Worm (Caenorhabditis elegans) whole organism, L2 larva: Measurements from ENCODE around the gene nstp-1.

Experiments
- C34F6.9 ChIP-seq: fragments of 150-350 bp; optimal IDR thresholded peaks from 2 replicates; lab custom pipeline; 2014; ENCODE audit warnings: missing biosample characterization, missing genetic modification characterization
- F13H6.1 ChIP-seq: sonication (generic microtip); optimal IDR thresholded peaks from 2 replicates; lab custom pipeline; 2016; ENCODE audit warnings: missing genetic modification characterization, missing compliant biosample characterization
- R02D3.7 ChIP-seq: fragments of 150-350 bp; optimal IDR thresholded peaks from 2 replicates; lab custom pipeline; 2014; ENCODE audit warnings: missing biosample characterization, missing genetic modification characterization
- Y55F3AM.14 ChIP-seq: fragments of 200-800 bp; sonication (Bioruptor generic); optimal IDR thresholded peaks from 2 replicates; lab custom pipeline; 2018; ENCODE audit warnings: mild to moderate bottlenecking, missing genetic modification characterization, missing compliant biosample characterization
- ZK546.5 ChIP-seq: sonication (generic microtip); optimal IDR thresholded peaks from 2 replicates; lab custom pipeline; 2017; ENCODE audit warnings: missing biosample characterization, missing genetic modification characterization
- aly-2 ChIP-seq: fragments of 150-350 bp; optimal IDR thresholded peaks from 2 replicates; lab custom pipeline; 2014; ENCODE audit warnings: missing biosample characterization, missing genetic modification characterization
- ama-1 ChIP-seq: fragments of 150-350 bp; optimal IDR thresholded peaks from 2 replicates; lab custom pipeline; 2018; ENCODE audit warnings: inconsistent platforms
- blmp-1 ChIP-seq: sonication (generic microtip); optimal IDR thresholded peaks from 2 replicates; lab custom pipeline; 2017; ENCODE audit warnings: missing genetic modification characterization, mild to moderate bottlenecking, missing compliant biosample characterization, antibody characterized with exemption, moderate library complexity; ENCODE audit not compliant: insufficient read depth
- ceh-16 ChIP-seq: fragments of 150-350 bp; optimal IDR thresholded peaks from 2 replicates; lab custom pipeline; 2014; ENCODE audit warnings: missing biosample characterization, missing genetic modification characterization
- ceh-82 ChIP-seq: fragments of 150-350 bp; optimal IDR thresholded peaks from 2 replicates; lab custom pipeline; 2014; ENCODE audit warnings: missing biosample characterization, missing genetic modification characterization
- crh-2 ChIP-seq: sonication (generic microtip); optimal IDR thresholded peaks from 2 replicates; lab custom pipeline; 2017; ENCODE audit warnings: missing biosample characterization, missing genetic modification characterization
- dmd-4 ChIP-seq: sonication (generic microtip); optimal IDR thresholded peaks from 2 replicates; lab custom pipeline; 2017; ENCODE audit warnings: missing biosample characterization, missing genetic modification characterization
- fos-1 ChIP-seq: fragments of 150-350 bp; optimal IDR thresholded peaks from 2 replicates; lab custom pipeline; 2014; ENCODE audit warnings: missing biosample characterization, missing genetic modification characterization
- gmeb-1 ChIP-seq: fragments of 150-350 bp; optimal IDR thresholded peaks from 2 replicates; lab custom pipeline; 2014; ENCODE audit warnings: missing biosample characterization, missing genetic modification characterization
- lin-13 ChIP-seq: fragments of 150-350 bp; optimal IDR thresholded peaks from 2 replicates; lab custom pipeline; 2014; ENCODE audit warnings: missing biosample characterization, missing genetic modification reagents, missing genetic modification characterization
- lin-39 ChIP-seq: fragments of 150-350 bp; optimal IDR thresholded peaks from 2 replicates; lab custom pipeline; 2014; ENCODE audit warnings: missing biosample characterization, missing genetic modification reagents, missing genetic modification characterization
- lsy-2 ChIP-seq, 2 experiments: fragments of 150-350 bp in 1 of 2; sonication (generic microtip) in 1 of 2; optimal IDR thresholded peaks; 2 replicates each; lab custom pipeline; 2014 to 2017; ENCODE audit warnings: missing biosample characterization in 2 of 2, missing genetic modification characterization in 2 of 2
- mab-5 ChIP-seq: fragments of 150-350 bp; optimal IDR thresholded peaks from 2 replicates; lab custom pipeline; 2014; ENCODE audit warnings: missing biosample characterization, missing genetic modification characterization
- mbf-1 ChIP-seq: sonication (generic microtip); optimal IDR thresholded peaks from 2 replicates; lab custom pipeline; 2017; ENCODE audit warnings: missing biosample characterization, missing genetic modification characterization
- mdl-1 ChIP-seq, 2 experiments: fragments of 150-350 bp in 1 of 2; sonication (generic microtip) in 1 of 2; optimal IDR thresholded peaks; 2 replicates each; lab custom pipeline; 2017; ENCODE audit warnings: missing biosample characterization in 2 of 2, missing genetic modification characterization in 2 of 2
- nhr-10 ChIP-seq: sonication (generic microtip); optimal IDR thresholded peaks from 2 replicates; lab custom pipeline; 2017; ENCODE audit warnings: missing biosample characterization, missing genetic modification characterization
- nhr-11 ChIP-seq: fragments of 150-350 bp; optimal IDR thresholded peaks from 2 replicates; lab custom pipeline; 2014; ENCODE audit warnings: missing biosample characterization, missing genetic modification characterization
- nhr-12 ChIP-seq: fragments of 150-350 bp; optimal IDR thresholded peaks from 2 replicates; lab custom pipeline; 2014; ENCODE audit warnings: missing biosample characterization, missing genetic modification characterization
- nhr-129 ChIP-seq: fragments of 150-350 bp; optimal IDR thresholded peaks from 2 replicates; lab custom pipeline; 2014; ENCODE audit warnings: missing biosample characterization, missing genetic modification characterization
- nhr-23 ChIP-seq: fragments of 150-350 bp; optimal IDR thresholded peaks from 2 replicates; lab custom pipeline; 2014; ENCODE audit warnings: missing biosample characterization, missing genetic modification reagents, missing genetic modification characterization
- nhr-25 ChIP-seq: fragments of 150-350 bp; sonication (generic microtip); optimal IDR thresholded peaks from 3 replicates; lab custom pipeline; 2014; ENCODE audit warnings: missing biosample characterization, missing genetic modification characterization
- nhr-6 ChIP-seq: fragments of 150-350 bp; optimal IDR thresholded peaks from 2 replicates; lab custom pipeline; 2014; ENCODE audit warnings: missing biosample characterization, missing genetic modification characterization
- nhr-77 ChIP-seq: fragments of 150-350 bp; optimal IDR thresholded peaks from 2 replicates; lab custom pipeline; 2014; ENCODE audit warnings: missing biosample characterization, missing genetic modification characterization
- peb-1 ChIP-seq: fragments of 150-350 bp; optimal IDR thresholded peaks from 2 replicates; lab custom pipeline; 2014; ENCODE audit warnings: missing biosample characterization, missing genetic modification characterization
- skn-1 ChIP-seq: sonication (generic microtip); optimal IDR thresholded peaks from 2 replicates; lab custom pipeline; 2017; ENCODE audit warnings: missing biosample characterization, missing genetic modification characterization
- sma-3 ChIP-seq: sonication (generic microtip); optimal IDR thresholded peaks from 2 replicates; lab custom pipeline; 2016; ENCODE audit warnings: missing genetic modification reagents, missing genetic modification characterization, missing compliant biosample characterization
- sma-9 ChIP-seq, 2 experiments: fragments of 150-350 bp in 1 of 2; sonication (generic microtip) in 1 of 2; optimal IDR thresholded peaks; 2 replicates each; lab custom pipeline; 2014 to 2016; ENCODE audit warnings: missing genetic modification characterization in 2 of 2, mild to moderate bottlenecking in 1 of 2, missing biosample characterization in 1 of 2, missing compliant biosample characterization in 1 of 2, missing genetic modification reagents in 1 of 2, moderate library complexity in 1 of 2
- snpc-4 ChIP-seq: fragments of 150-350 bp; optimal IDR thresholded peaks from 2 replicates; lab custom pipeline; 2014; ENCODE audit warnings: missing biosample characterization, missing genetic modification characterization
- unc-39 ChIP-seq: fragments of 150-350 bp; optimal IDR thresholded peaks from 2 replicates; lab custom pipeline; 2014; ENCODE audit warnings: missing biosample characterization, missing genetic modification characterization
- unc-62 ChIP-seq: fragments of 150-350 bp; optimal IDR thresholded peaks from 2 replicates; lab custom pipeline; 2014; ENCODE audit warnings: missing biosample characterization, missing genetic modification reagents, missing genetic modification characterization
- ztf-1 ChIP-seq: fragments of 200-800 bp; sonication (Bioruptor generic); conservative IDR thresholded peaks from 2 replicates; pipeline ENCODE4 v1.3.6; 2022; ENCODE audit warnings: missing genetic modification characterization, missing compliant biosample characterization
- ztf-11 ChIP-seq: sonication (generic microtip); optimal IDR thresholded peaks from 2 replicates; lab custom pipeline; 2017; ENCODE audit warnings: missing biosample characterization, missing genetic modification characterization
- ztf-4 ChIP-seq: fragments of 150-350 bp; optimal IDR thresholded peaks from 2 replicates; lab custom pipeline; 2014; ENCODE audit warnings: missing biosample characterization, missing genetic modification characterization

Gene nstp-1

ce11 chrIV:8974543-8975330 is 9.9 kb upstream of the nstp-1 start:
- no peak for TF ChIP-seq Y55F3AM.14 (GFP tag; lab: Kevin White, UChicago)
- peak; percentile 42 for TF ChIP-seq nhr-129 (tag; lab: Kevin White, UChicago)
- TF ChIP-seq F13H6.1 (tag; lab: Kevin White, UChicago), result peak; percentile 34
- TF ChIP-seq ztf-4 (tag; lab: Kevin White, UChicago), result peak; percentile 17
- TF ChIP-seq C34F6.9 (tag; lab: Kevin White, UChicago), result peak; percentile 56
- TF ChIP-seq crh-2 (tag; lab: Kevin White, UChicago), result peak; percentile 10
- TF ChIP-seq sma-9 (GFP tag; optimal IDR thresholded peaks at IDR 0.05; lab: Kevin White, UChicago), result peak; percentile 36
- TF ChIP-seq sma-9 (tag; optimal IDR thresholded peaks at IDR 0.05; lab: Kevin White, UChicago), result no peak
- TF ChIP-seq lin-39 (tag; lab: Kevin White, UChicago), result no peak
- peak in 1 of 2 experiments; percentile 63 for TF ChIP-seq lsy-2 (tag; optimal IDR thresholded peaks at IDR 0.05; lab: Kevin White, UChicago)

DNA sequence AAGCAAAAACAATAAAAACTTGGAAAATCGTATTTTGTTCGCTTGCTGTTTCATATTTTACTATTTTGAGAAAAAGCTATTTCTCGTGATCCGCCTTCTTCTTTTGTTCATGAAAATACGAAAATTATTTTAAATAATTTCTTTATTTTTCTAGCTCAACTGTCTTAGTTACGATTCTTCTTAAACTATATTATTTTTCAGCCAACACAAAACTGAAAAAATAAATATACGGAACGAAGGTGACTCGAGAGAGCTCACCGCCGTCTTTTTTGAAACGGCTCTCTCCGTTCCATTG is 9.4 kb upstream of the nstp-1 start, which contains the start of gene pdzd-8:
TSS of gene pdzd-8 (plus strand) at position 196 of the 295 bp plus-strand sequence.
- TF ChIP-seq blmp-1 (tag; lab: Kevin White, UChicago) (no peak), mdl-1 (tag; optimal IDR thresholded peaks at IDR 0.05; lab: Kevin White, UChicago) (no peak), lin-39 (tag; lab: Kevin White, UChicago) (no peak), nhr-25 (tag; lab: Kevin White, UChicago) (no peak), nhr-6 (tag; lab: Kevin White, UChicago) (no peak), lin-13 (GFP tag; lab: Kevin White, UChicago) (no peak), unc-39 (tag; lab: Kevin White, UChicago) (no peak), ztf-4 (tag; lab: Kevin White, UChicago) (no peak), skn-1 (no peak), ztf-1 (GFP tag; lab: Robert Waterston, UW) (no peak), dmd-4 (tag; lab: Kevin White, UChicago) (no peak), mbf-1 (no peak), mab-5 (tag; lab: Kevin White, UChicago) (no peak), nhr-77 (tag; lab: Kevin White, UChicago) (no peak), nhr-10 (tag; lab: Kevin White, UChicago) (no peak), crh-2 (tag; lab: Kevin White, UChicago) (no peak), ceh-82 (tag; lab: Kevin White, UChicago) (no peak), sma-3 (GFP tag; lab: Kevin White, UChicago) (no peak)

ce11 chrIV:8978047-8978446 is 6.6 kb upstream of the nstp-1 start:
- TF ChIP-seq nhr-23 (tag; lab: Kevin White, UChicago) (no peak), nhr-129 (tag; lab: Kevin White, UChicago) (peak; percentile 39), lsy-2 (tag; optimal IDR thresholded peaks at IDR 0.05; lab: Kevin White, UChicago) (peak in 1 of 2 experiments; percentile 61), C34F6.9 (tag; lab: Kevin White, UChicago) (peak; percentile 32), ZK546.5 (no peak), sma-9 (GFP tag; optimal IDR thresholded peaks at IDR 0.05; lab: Kevin White, UChicago) (peak; percentile 48), sma-9 (tag; optimal IDR thresholded peaks at IDR 0.05; lab: Kevin White, UChicago) (no peak), Y55F3AM.14 (GFP tag; lab: Kevin White, UChicago) (no peak), ztf-11 (tag; lab: Kevin White, UChicago) (no peak), F13H6.1 (tag; lab: Kevin White, UChicago) (peak; percentile 42), crh-2 (tag; lab: Kevin White, UChicago) (no peak), ztf-4 (tag; lab: Kevin White, UChicago) (peak; percentile 27), unc-62 (GFP tag; lab: Kevin White, UChicago) (no peak), fos-1 (tag; lab: Kevin White, UChicago) (no peak)

DNA sequence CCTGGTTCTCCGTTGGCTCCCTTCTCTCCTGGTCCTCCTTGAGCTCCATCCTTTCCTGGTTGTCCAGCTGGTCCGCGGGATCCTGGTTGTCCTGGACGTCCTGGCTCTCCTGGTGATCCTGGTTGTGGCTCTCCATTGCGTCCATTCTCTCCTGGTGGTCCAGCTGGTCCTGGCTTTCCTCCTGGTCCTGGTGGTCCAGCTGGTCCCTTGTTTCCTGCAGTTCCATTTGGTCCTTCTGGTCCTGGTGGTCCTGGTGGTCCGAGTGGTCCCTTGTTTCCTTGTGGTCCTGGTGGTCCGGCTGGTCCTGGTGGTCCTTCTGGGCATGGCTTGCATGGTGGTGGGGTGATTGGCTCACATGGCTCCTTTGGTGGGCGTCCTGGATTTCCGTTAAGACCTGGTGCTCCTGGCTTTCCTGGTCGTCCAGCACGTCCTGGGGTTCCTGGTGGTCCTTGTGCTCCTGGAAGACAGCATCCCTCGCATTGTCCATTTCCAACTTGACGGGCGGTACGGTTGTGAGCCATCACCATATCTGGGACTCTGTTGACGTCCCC is 5.5 kb upstream of the nstp-1 start:
- TF ChIP-seq fos-1 (tag; lab: Kevin White, UChicago), result no peak
- TF ChIP-seq nhr-6 (tag; lab: Kevin White, UChicago), result no peak
- TF ChIP-seq ceh-82 (tag; lab: Kevin White, UChicago), result no peak
- TF ChIP-seq snpc-4, result no peak
- TF ChIP-seq ceh-16, result no peak
- no peak for TF ChIP-seq aly-2 (tag; lab: Kevin White, UChicago)
- no peak for TF ChIP-seq nhr-12 (tag; lab: Kevin White, UChicago)
- no peak for TF ChIP-seq nhr-11
- no peak for TF ChIP-seq nhr-23 (tag; lab: Kevin White, UChicago)
- no peak for TF ChIP-seq sma-3 (GFP tag; lab: Kevin White, UChicago)
- TF ChIP-seq peb-1, result no peak
- no peak for TF ChIP-seq gmeb-1 (tag; lab: Kevin White, UChicago)
- no peak for TF ChIP-seq R02D3.7 (tag; lab: Kevin White, UChicago)
- no peak for TF ChIP-seq ama-1
- TF ChIP-seq lsy-2 (tag; optimal IDR thresholded peaks at IDR 0.05; lab: Kevin White, UChicago), result no peak
- TF ChIP-seq F13H6.1 (tag; lab: Kevin White, UChicago), result no peak
- no peak for TF ChIP-seq C34F6.9 (tag; lab: Kevin White, UChicago)
- no peak for TF ChIP-seq lin-13 (GFP tag; lab: Kevin White, UChicago)
- TF ChIP-seq ztf-11 (tag; lab: Kevin White, UChicago), result no peak
